Worm (Caenorhabditis elegans): ENCODE results near the gene Y39E4B.13.
A peak's percentile ranks its signal among the peaks of the same experiment; 100 is the strongest.

DNA sequence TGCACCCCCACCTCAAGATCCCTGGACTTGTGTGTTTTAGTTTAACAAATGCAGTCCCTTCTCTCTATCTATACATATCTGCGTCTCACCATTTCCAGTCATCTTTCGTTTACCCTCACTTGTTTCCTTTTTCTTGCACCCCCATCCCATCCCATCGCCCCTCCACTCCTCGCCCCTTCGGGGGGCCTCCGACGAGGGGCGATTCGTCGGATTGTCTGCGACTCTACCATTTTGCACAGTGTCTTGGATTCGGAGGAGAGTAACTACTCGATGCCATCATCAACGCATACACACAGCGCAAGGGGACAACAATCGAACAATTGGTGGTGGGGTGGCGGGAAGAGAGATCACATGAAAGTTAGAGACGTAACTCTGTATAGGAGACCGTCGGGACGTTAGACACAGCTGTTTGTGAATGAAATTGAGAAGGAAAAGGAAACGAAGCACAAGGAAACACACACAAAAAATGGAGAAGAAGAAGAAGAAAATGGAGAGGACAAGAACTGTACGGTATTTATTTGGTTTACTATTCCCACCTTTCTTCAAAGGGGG is 28.4 kb upstream of the Y39E4B.13 start:
- TF ChIP-seq ceh-16 (tag; optimal IDR thresholded peaks at IDR 0.05) (no peak), R02D3.7 (tag; optimal IDR thresholded peaks at IDR 0.05) (peak; percentile 80)

Measured in whole organism, L3 larva.